Fruit fly (Drosophila melanogaster) ovary, adult (tissue): ENCODE results near the gene CG7974.

Experiments used
- CG17801 ChIP-seq: fragments of 200-800 bp; optimal IDR thresholded peaks from 2 replicates; lab custom pipeline; 2019; ENCODE audit warnings: missing biosample characterization, mild to moderate bottlenecking, missing genetic modification characterization, moderate library complexity; ENCODE audit not compliant: partially characterized antibody

CG7974 gene

dm6 chr3L:1649363-1649762, 15.6 kb upstream of the CG7974 start:
- TF ChIP-seq CG17801 (GFP tag; lab: Kevin White, UChicago): no peak

dm6 chr3L:1652700-1653200, 12.2 kb upstream of the CG7974 start, which contains the start of the genes CG7970 and Vta1:
TSS of gene CG7970 (plus strand) at chr3L:1652750.
TSS of gene Vta1 (minus strand) at chr3L:1652900.
- TF ChIP-seq CG17801 (GFP tag; lab: Kevin White, UChicago): peak; percentile 57

dm6 chr3L:1653752-1654151, 11.2 kb upstream of the CG7974 start:
- no peak for TF ChIP-seq CG17801 (GFP tag; lab: Kevin White, UChicago)

DNA sequence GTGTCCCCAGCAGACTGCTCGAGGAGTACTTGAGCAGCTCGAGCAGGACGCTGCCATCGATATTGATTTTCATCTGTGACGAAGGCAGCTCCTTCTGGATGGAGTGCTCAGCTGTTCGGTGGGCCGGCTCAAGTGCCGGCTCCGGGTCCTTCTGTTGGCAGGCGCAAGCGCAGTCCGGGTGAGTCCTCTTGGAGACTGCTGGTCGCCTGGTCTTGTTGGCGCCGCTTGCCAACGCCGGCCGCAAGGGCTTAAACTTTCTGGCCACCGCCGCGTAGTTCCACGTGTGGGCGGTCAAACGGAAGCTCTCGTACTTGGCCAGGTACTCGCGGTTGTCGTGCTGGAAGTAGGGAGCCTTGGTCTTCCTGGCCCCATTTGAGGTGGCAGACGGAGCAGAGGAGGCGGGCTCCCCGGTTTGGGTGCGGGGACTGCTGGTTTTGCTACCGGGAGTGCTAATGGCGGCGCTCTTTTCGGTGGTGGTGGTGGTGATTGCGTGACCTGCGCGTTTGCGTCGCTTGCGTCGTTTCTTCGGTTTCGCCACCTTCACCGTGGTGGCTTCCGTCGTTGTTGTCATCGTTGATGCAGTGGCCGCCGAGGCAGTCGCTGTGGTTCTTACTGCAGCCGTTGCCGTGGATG, 3.1 kb upstream of the CG7974 start:
- no peak for TF ChIP-seq CG17801 (GFP tag; lab: Kevin White, UChicago)

dm6 chr3L:1663531-1663930, 1.4 kb upstream of the CG7974 start:
- TF ChIP-seq CG17801 (GFP tag; lab: Kevin White, UChicago): no peak

DNA sequence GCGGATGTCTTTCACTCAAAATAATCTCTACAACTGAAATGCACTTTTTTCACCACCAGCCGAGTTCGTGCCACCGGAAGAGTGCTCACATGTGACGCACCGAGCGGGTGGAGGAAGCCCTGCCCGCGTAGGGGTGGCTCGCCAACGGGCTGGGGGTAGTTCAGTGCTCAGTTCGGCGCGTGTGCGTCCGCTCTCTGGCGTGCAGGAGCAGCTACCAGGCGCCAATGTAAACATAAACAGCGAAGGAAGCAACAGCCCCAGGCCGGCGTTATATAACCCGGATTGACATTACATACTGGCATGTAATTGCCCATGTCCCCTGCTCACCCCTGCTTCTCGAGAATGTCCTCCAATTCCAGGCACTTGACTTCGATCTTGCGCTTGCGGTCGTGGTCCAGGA, 733 bp upstream of the CG7974 start:
- no peak for TF ChIP-seq CG17801 (GFP tag; lab: Kevin White, UChicago)

dm6 chr3L:1665544-1665943, 606 bp downstream of the CG7974 start:
- no peak for TF ChIP-seq CG17801 (GFP tag; lab: Kevin White, UChicago)

DNA sequence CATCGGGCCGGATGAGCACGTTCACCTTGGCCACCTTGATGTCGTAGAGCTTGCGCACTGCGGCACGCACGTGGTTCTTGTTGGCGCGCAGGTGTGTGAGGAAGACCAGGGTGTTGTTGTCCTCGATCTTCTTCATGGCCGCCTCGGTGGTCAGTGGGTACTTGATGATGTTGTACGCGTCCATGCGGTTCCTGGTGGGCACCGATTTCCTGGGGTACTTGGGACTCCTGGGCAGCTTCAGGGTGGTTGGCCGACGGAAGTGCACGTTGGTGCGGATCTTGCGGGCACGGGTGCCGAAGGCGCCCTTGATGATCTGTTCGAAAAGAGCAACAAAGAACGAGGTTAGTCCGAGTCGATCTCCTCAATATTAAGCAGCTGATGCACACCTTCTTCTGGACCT, 2.5 kb downstream of the CG7974 start:
- no peak for TF ChIP-seq CG17801 (GFP tag; lab: Kevin White, UChicago)

DNA sequence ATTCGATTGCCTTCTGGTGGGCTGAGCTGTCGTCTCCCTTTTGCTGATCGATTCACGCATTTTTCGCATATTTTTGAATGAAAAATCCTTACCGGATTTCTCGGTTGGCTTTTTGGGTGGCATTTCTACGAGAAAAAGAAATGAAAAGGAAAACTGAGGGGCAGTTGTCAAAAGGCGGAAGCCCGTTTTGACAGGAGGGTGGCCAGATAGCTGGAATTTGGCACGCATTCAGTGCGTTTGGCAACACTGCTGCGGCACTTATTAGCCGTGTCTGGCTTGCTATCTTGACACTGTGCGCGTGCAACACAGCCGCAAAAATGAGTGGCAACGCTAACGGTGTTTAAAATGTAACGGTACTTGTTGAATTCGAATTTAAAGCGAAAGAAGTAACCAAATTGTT, 3.6 kb downstream of the CG7974 start, which contains the start of gene RpL23A:
Gene RpL23A, minus strand, starts transcription at position 151 of the 400 bp plus-strand sequence.
- TF ChIP-seq CG17801 (GFP tag; lab: Kevin White, UChicago): peak; percentile 87

dm6 chr3L:1670008-1670407, 5.1 kb downstream of the CG7974 start, which contains the start of gene RabX5:
TSS of gene RabX5 (minus strand) at chr3L:1670108.
- no peak for TF ChIP-seq CG17801 (GFP tag; lab: Kevin White, UChicago)

DNA sequence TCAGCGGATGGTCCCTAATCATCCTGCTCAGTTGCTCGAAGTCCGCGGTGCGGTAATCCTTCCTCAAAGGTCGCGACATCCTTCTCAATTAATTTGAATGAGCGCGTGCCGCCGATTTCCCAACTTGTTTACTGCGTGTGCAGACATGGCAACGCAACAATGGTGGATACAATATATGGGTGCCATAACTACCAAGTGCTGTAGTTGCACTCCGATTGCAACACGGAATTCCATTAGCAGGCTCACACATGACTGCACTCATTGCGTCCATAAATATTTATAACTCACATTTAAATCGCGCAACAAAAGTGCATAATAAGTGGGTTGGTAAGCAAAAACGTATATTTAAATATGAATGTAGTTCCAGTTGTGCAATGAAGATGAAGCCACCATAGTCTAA, 7.7 kb downstream of the CG7974 start, which contains the start of gene CG13930:
Gene CG13930, minus strand, starts transcription at position 101 of the 400 bp plus-strand sequence.
- TF ChIP-seq CG17801 (GFP tag; lab: Kevin White, UChicago): no peak

- no peak for TF ChIP-seq CG17801 (GFP tag; lab: Kevin White, UChicago)
Observed at dm6 chr3L:1674381-1674780, 9.4 kb downstream of the CG7974 start, which contains the start of gene CG7991. TSS of gene CG7991 (plus strand) at chr3L:1674709.

- TF ChIP-seq CG17801 (GFP tag; lab: Kevin White, UChicago): no peak
Observed at dm6 chr3L:1675242-1675641, 10.3 kb downstream of the CG7974 start.

- TF ChIP-seq CG17801 (GFP tag; lab: Kevin White, UChicago): no peak
Observed at dm6 chr3L:1676222-1676621, 11.3 kb downstream of the CG7974 start.

- TF ChIP-seq CG17801 (GFP tag; lab: Kevin White, UChicago): no peak
Observed at dm6 chr3L:1679394-1679793, 14.5 kb downstream of the CG7974 start.

DNA sequence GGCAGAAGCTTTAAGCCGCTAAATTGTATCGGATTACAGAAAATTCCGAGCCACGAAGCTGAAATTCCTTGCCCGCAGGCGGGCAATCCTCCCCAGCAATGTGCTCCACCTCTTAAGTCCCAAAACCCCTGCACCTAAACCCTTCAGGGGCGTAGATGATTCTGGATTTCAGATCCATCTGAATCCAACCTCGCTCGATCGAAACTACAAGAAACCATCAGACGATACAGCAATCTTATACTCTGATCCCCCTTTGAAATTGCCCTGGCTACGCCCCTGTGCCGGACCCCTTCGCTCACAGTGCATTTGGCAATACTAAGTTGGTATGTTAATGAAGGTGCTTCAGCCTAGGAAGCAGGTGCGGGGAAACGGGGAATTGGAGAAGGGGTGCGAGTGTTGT, 18.2 kb downstream of the CG7974 start:
- TF ChIP-seq CG17801 (GFP tag; lab: Kevin White, UChicago): no peak
